Worm (Caenorhabditis elegans) whole organism, mixed stage, embryonic: Measurements from ENCODE around the gene mpz-1.

Experiments used
- flh-1 ChIP-seq: fragments of 200-800 bp; sonication (Bioruptor generic); optimal IDR thresholded peaks from 2 replicates; lab custom pipeline; 2018; ENCODE audit warnings: mild to moderate bottlenecking, missing genetic modification characterization, moderate library complexity, missing compliant biosample characterization
- nhr-12 ChIP-seq: fragments of 150-350 bp; optimal IDR thresholded peaks from 2 replicates; lab custom pipeline; 2014; ENCODE audit warnings: missing biosample characterization, missing genetic modification characterization

- no peak for TF ChIP-seq flh-1 (GFP tag; lab: Kevin White, UChicago)
- TF ChIP-seq nhr-12 (tag; lab: Kevin White, UChicago) = no peak
Observed at ce11 chrII:10759425-10759824, 18.5 kb downstream of the mpz-1 start.
